Fruit fly (Drosophila melanogaster): ENCODE measurements around the gene Scsalpha1.
A peak's percentile ranks its signal among the peaks of the same experiment; 100 is the strongest.

The Scsalpha1 gene

DNA sequence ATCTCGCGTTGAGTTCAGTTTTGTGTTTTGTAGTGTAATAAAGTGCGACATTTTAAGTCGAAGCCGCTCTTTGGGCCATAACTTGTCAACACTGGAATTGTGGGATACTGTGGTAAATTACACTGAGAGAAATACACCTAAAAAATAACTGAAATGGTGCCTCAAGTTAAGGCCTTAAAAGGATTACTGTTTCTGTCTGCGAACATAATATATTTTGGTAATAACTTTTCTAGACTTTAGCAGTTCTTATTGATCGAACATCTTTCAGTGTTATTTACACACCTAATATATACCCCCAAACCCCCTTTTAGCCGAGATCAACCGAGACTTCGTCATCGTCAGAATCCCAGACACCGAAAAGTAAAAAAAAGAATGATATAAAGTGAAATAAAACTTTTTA is 37.8 kb downstream of the Scsalpha1 start (continued):
- peak; percentile 24 for TF ChIP-seq CG33557 (GFP tag; optimal IDR thresholded peaks at IDR 0.05)
- peak; percentile 42; the same call in 1 of the 2 replicates for TF ChIP-seq toy (GFP tag; IDR thresholded peaks at IDR 0.05)
- TF ChIP-seq zfh1 (GFP tag; IDR thresholded peaks at IDR 0.05), result peak; percentile 60; the same call in 1 of the 3 replicates
- TF ChIP-seq CG12391 (tag; optimal IDR thresholded peaks at IDR 0.05), result peak; percentile 55
- TF ChIP-seq CG31365 (tag; optimal IDR thresholded peaks at IDR 0.05), result no peak
- peak; percentile 41 for TF ChIP-seq Oli (tag; optimal IDR thresholded peaks at IDR 0.05)
- peak; percentile 30; the same call in 1 of the 2 replicates for TF ChIP-seq CG10366 (GFP tag; IDR thresholded peaks at IDR 0.05)
- TF ChIP-seq jumu (GFP tag; optimal IDR thresholded peaks at IDR 0.05), result peak; percentile 11
- TF ChIP-seq Hsf (GFP tag; optimal IDR thresholded peaks at IDR 0.05), result peak; percentile 12
- peak; percentile 51 for TF ChIP-seq unpg (GFP tag; optimal IDR thresholded peaks at IDR 0.05)
- TF ChIP-seq run (tag; optimal IDR thresholded peaks at IDR 0.05), result no peak
- no peak for TF ChIP-seq CG5953 (GFP tag; IDR thresholded peaks at IDR 0.05)
- no peak for TF ChIP-seq CG4360 (GFP tag; IDR thresholded peaks at IDR 0.05)
- TF ChIP-seq CG17829 (tag; optimal IDR thresholded peaks at IDR 0.05), result peak; percentile 44
- peak; percentile 37; the same call in 1 of the 2 replicates for TF ChIP-seq Rfx (GFP tag; IDR thresholded peaks at IDR 0.05)
- TF ChIP-seq chm (GFP tag; IDR thresholded peaks at IDR 0.05), result no peak
- TF ChIP-seq CG16779 (GFP tag; IDR thresholded peaks at IDR 0.05), result no peak
- no peak for TF ChIP-seq sc (optimal IDR thresholded peaks at IDR 0.05)
- peak; percentile 1 for TF ChIP-seq sc (GFP tag; optimal IDR thresholded peaks at IDR 0.05)
- peak; percentile 45 for TF ChIP-seq Xbp1 (GFP tag; optimal IDR thresholded peaks at IDR 0.05)
- TF ChIP-seq Med (GFP tag), result peak; percentile 87
- peak; percentile 64 for TF ChIP-seq CG10979 (tag; optimal IDR thresholded peaks at IDR 0.05)
- TF ChIP-seq grau (tag; optimal IDR thresholded peaks at IDR 0.05), result peak; percentile 36
- peak; percentile 45; the same call in 1 of the 2 replicates for TF ChIP-seq sisA (GFP tag; IDR thresholded peaks at IDR 0.05)
- TF ChIP-seq Bdp1 (GFP tag; optimal IDR thresholded peaks at IDR 0.05), result peak; percentile 10
- TF ChIP-seq H2.0 (GFP tag; IDR thresholded peaks at IDR 0.05), result no peak
- TF ChIP-seq CG17802 (tag; optimal IDR thresholded peaks at IDR 0.05), result no peak
- TF ChIP-seq CG1792 (GFP tag; optimal IDR thresholded peaks at IDR 0.05), result peak; percentile 7
- peak; percentile 74 for TF ChIP-seq slbo (GFP tag; IDR thresholded peaks at IDR 0.05)
- no peak for TF ChIP-seq CG31224 (GFP tag; IDR thresholded peaks at IDR 0.05)
- TF ChIP-seq tin (GFP tag; optimal IDR thresholded peaks at IDR 0.05), result peak; percentile 51
- peak; percentile 37 for TF ChIP-seq lilli (GFP tag; optimal IDR thresholded peaks at IDR 0.05)
- peak; percentile 4 for TF ChIP-seq jing (GFP tag; optimal IDR thresholded peaks at IDR 0.05)
- TF ChIP-seq CHES-1-like (GFP tag; optimal IDR thresholded peaks at IDR 0.05), result peak; percentile 7
- peak; percentile 69; the same call in 1 of the 2 replicates for TF ChIP-seq Xrp1 (GFP tag; IDR thresholded peaks at IDR 0.05)
- TF ChIP-seq CG11093 (GFP tag; IDR thresholded peaks at IDR 0.05), result 0 out of 3 replicates have a peak, but pooled peaks have one; percentile 26
- no peak for TF ChIP-seq sr (GFP tag; IDR thresholded peaks at IDR 0.05)
- peak; percentile 26 for TF ChIP-seq CG30403 (GFP tag; optimal IDR thresholded peaks at IDR 0.05)
- TF ChIP-seq CG13894 (tag; optimal IDR thresholded peaks at IDR 0.05), result peak; percentile 50
- TF ChIP-seq PHDP (tag; optimal IDR thresholded peaks at IDR 0.05), result peak; percentile 24
- no peak for TF ChIP-seq CG10959 (GFP tag; IDR thresholded peaks at IDR 0.05)
- TF ChIP-seq Drgx (GFP tag; IDR thresholded peaks at IDR 0.05), result no peak
- TF ChIP-seq CG2678 (tag; optimal IDR thresholded peaks at IDR 0.05), result peak; percentile 55
- TF ChIP-seq dm (GFP tag; optimal IDR thresholded peaks at IDR 0.05), result no peak
- peak; percentile 43 for TF ChIP-seq CG2120 (GFP tag; optimal IDR thresholded peaks at IDR 0.05)
- peak; percentile 48 for TF ChIP-seq gsb-n (tag; optimal IDR thresholded peaks at IDR 0.05)
- 0 out of 3 replicates have a peak, but pooled peaks have one; percentile 14 for TF ChIP-seq so (GFP tag; IDR thresholded peaks at IDR 0.05)
- peak in 1 of 2 experiments; percentile 45 for TF ChIP-seq chif (GFP tag; optimal IDR thresholded peaks at IDR 0.05)
- 0 out of 3 replicates have a peak, but pooled peaks have one; percentile 25 for TF ChIP-seq dysf (GFP tag; IDR thresholded peaks at IDR 0.05)
- TF ChIP-seq gem (tag; optimal IDR thresholded peaks at IDR 0.05), result peak; percentile 68
- no peak for TF ChIP-seq danr (GFP tag; IDR thresholded peaks at IDR 0.05)
- TF ChIP-seq CG2875 (GFP tag; optimal IDR thresholded peaks at IDR 0.05), result peak; percentile 9

Measured in whole organism, embryonic.